Fruit fly (Drosophila melanogaster) whole organism, embryonic: ENCODE results near the gene Sc2.

Source experiments
- Adf1 ChIP-seq: fragments of 200-800 bp; sonication (Bioruptor generic); IDR thresholded peaks from 2 replicates; pipeline ENCODE4 v1.3.6; 2022; ENCODE audit warnings: missing biosample characterization, missing genetic modification characterization
- Aef1 ChIP-seq: fragments of 200-800 bp; sonication (Bioruptor generic); IDR thresholded peaks from 3 replicates; pipeline ENCODE4 v1.3.6; 2022; ENCODE audit warnings: missing biosample characterization, missing genetic modification characterization
- Asciz ChIP-seq: fragments of 200-800 bp; sonication (Bioruptor generic); optimal IDR thresholded peaks from 2 replicates; lab custom pipeline; 2017; ENCODE audit warnings: missing biosample characterization, mild to moderate bottlenecking, missing genetic modification characterization, missing genetic modification reagents
- Atf-2 ChIP-seq: fragments of 200-800 bp; sonication (Bioruptor generic); optimal IDR thresholded peaks from 2 replicates; lab custom pipeline; 2016; ENCODE audit warnings: missing biosample characterization, missing genetic modification characterization
- Atf6 ChIP-seq: fragments of 200-800 bp; sonication (Bioruptor generic); IDR thresholded peaks from 2 replicates; pipeline ENCODE4 v1.3.6; 2022; ENCODE audit warnings: missing biosample characterization, missing genetic modification characterization
- CG10274 ChIP-seq: fragments of 200-800 bp; sonication (Bioruptor generic); optimal IDR thresholded peaks from 3 replicates; lab custom pipeline; 2017; ENCODE audit warnings: missing biosample characterization, mild to moderate bottlenecking, missing genetic modification characterization
- CG12236 ChIP-seq: fragments of 200-800 bp; sonication (Bioruptor generic); optimal IDR thresholded peaks from 2 replicates; lab custom pipeline; 2016; ENCODE audit warnings: missing biosample characterization, missing genetic modification characterization
- CG12769 ChIP-seq: fragments of 200-800 bp; sonication (Bioruptor generic); optimal IDR thresholded peaks from 2 replicates; lab custom pipeline; 2019; ENCODE audit warnings: missing biosample characterization, mild to moderate bottlenecking, missing genetic modification characterization, moderate library complexity
- CG13123 ChIP-seq: fragments of 200-800 bp; sonication (Bioruptor generic); optimal IDR thresholded peaks from 2 replicates; lab custom pipeline; 2016; ENCODE audit warnings: missing biosample characterization, missing genetic modification characterization
- CG14860 ChIP-seq: fragments of 200-800 bp; sonication (Bioruptor generic); IDR thresholded peaks from 3 replicates; pipeline ENCODE4 v1.3.6; 2022; ENCODE audit warnings: missing biosample characterization, missing genetic modification characterization; ENCODE audit not compliant: partially characterized antibody
- CG17568 ChIP-seq: fragments of 200-800 bp; sonication (Bioruptor generic); optimal IDR thresholded peaks from 2 replicates; lab custom pipeline; 2018; ENCODE audit warnings: missing biosample characterization, mild to moderate bottlenecking, missing genetic modification characterization, moderate library complexity
- CG18262 ChIP-seq: fragments of 200-800 bp; optimal IDR thresholded peaks from 3 replicates; lab custom pipeline; 2019; ENCODE audit warnings: missing biosample characterization, mild to moderate bottlenecking, missing genetic modification characterization, moderate library complexity
- CG18764 ChIP-seq: fragments of 200-800 bp; sonication (Bioruptor generic); optimal IDR thresholded peaks from 3 replicates; lab custom pipeline; 2016; ENCODE audit warnings: missing biosample characterization, missing genetic modification characterization
- CG3281 ChIP-seq: fragments of 200-800 bp; sonication (Bioruptor generic); optimal IDR thresholded peaks from 3 replicates; lab custom pipeline; 2017; ENCODE audit warnings: missing biosample characterization, mild to moderate bottlenecking, missing genetic modification characterization
- CG34224 ChIP-seq: fragments of 200-800 bp; sonication (Bioruptor generic); IDR thresholded peaks from 3 replicates; pipeline ENCODE4 v1.3.6; 2022; ENCODE audit warnings: missing biosample characterization, missing genetic modification characterization; ENCODE audit not compliant: partially characterized antibody
- CG4820 ChIP-seq: fragments of 200-800 bp; sonication (Bioruptor generic); optimal IDR thresholded peaks from 3 replicates; lab custom pipeline; 2016; ENCODE audit warnings: missing biosample characterization, missing genetic modification characterization
- CG6683 ChIP-seq: fragments of 200-800 bp; sonication (Bioruptor generic); optimal IDR thresholded peaks from 2 replicates; lab custom pipeline; 2017; ENCODE audit warnings: missing biosample characterization, mild to moderate bottlenecking, missing genetic modification characterization, missing genetic modification reagents
- CG7786 ChIP-seq: fragments of 200-800 bp; sonication (Bioruptor generic); optimal IDR thresholded peaks from 2 replicates; lab custom pipeline; 2016; ENCODE audit warnings: missing biosample characterization, missing genetic modification characterization
- CG8281 ChIP-seq: fragments of 200-800 bp; sonication (Bioruptor generic); optimal IDR thresholded peaks from 2 replicates; lab custom pipeline; 2018; ENCODE audit warnings: missing biosample characterization, mild to moderate bottlenecking, missing genetic modification characterization, moderate library complexity
- CTCF ChIP-seq: fragments of 200-800 bp; sonication (Bioruptor generic); optimal IDR thresholded peaks from 2 replicates; lab custom pipeline; 2017; ENCODE audit warnings: missing biosample characterization, mild to moderate bottlenecking, missing genetic modification characterization, moderate library complexity
- D ChIP-seq, 2 experiments: fragments of 200-800 bp in 1 of 2; fragments of >200 bp in 1 of 2; sonication (Bioruptor generic) in 1 of 2; optimal IDR thresholded peaks; 2 replicates in 1 of 2; 3 replicates in 1 of 2; lab custom pipeline; 2017; ENCODE audit warnings: mild to moderate bottlenecking in 1 of 2, missing biosample characterization in 1 of 2, missing genetic modification characterization in 1 of 2, missing genetic modification reagents in 1 of 2
- Doc2 ChIP-seq: fragments of 200-800 bp; sonication (Bioruptor generic); IDR thresholded peaks from 2 replicates; pipeline ENCODE4 v1.3.6; 2022; ENCODE audit warnings: missing biosample characterization, missing genetic modification characterization
- E2f1 ChIP-seq: fragments of 200-800 bp; sonication (Bioruptor generic); IDR thresholded peaks from 2 replicates; pipeline ENCODE4 v1.3.6; 2022; ENCODE audit warnings: missing biosample characterization, missing genetic modification characterization
- ERR ChIP-seq: fragments of 200-800 bp; sonication (Bioruptor generic); optimal IDR thresholded peaks from 2 replicates; lab custom pipeline; 2016; ENCODE audit warnings: missing biosample characterization, missing genetic modification characterization
- Ets97D ChIP-seq: fragments of 200-800 bp; sonication (Bioruptor generic); optimal IDR thresholded peaks from 3 replicates; lab custom pipeline; 2016; ENCODE audit warnings: missing biosample characterization, missing genetic modification characterization
- Lpt ChIP-seq: fragments of >200 bp; optimal IDR thresholded peaks from 2 replicates; lab custom pipeline; 2018; ENCODE audit warnings: missing biosample characterization, missing genetic modification characterization
- MBD-R2 ChIP-seq: fragments of 200-800 bp; sonication (Bioruptor generic); IDR thresholded peaks from 2 replicates; pipeline ENCODE4 v1.3.6; 2022; ENCODE audit warnings: missing biosample characterization, missing genetic modification characterization
- Six4 ChIP-seq: fragments of 200-800 bp; sonication (Bioruptor generic); optimal IDR thresholded peaks from 2 replicates; lab custom pipeline; 2016; ENCODE audit warnings: missing biosample characterization, missing genetic modification characterization
- Xrp1 ChIP-seq: fragments of 200-800 bp; sonication (Bioruptor generic); IDR thresholded peaks from 2 replicates; pipeline ENCODE4 v1.3.6; 2022; ENCODE audit warnings: missing biosample characterization, missing genetic modification characterization
- al ChIP-seq: fragments of 200-800 bp; sonication (Bioruptor generic); IDR thresholded peaks from 2 replicates; pipeline ENCODE4 v1.3.6; 2022; ENCODE audit warnings: missing biosample characterization, missing genetic modification characterization
- ara ChIP-seq: fragments of 200-800 bp; sonication (Bioruptor generic); IDR thresholded peaks from 2 replicates; pipeline ENCODE4 v1.3.6; 2022; ENCODE audit warnings: missing biosample characterization, missing genetic modification characterization
- ase ChIP-seq: fragments of 200-800 bp; sonication (Bioruptor generic); IDR thresholded peaks from 3 replicates; pipeline ENCODE4 v1.3.6; 2022; ENCODE audit warnings: missing biosample characterization, missing genetic modification characterization
- btn ChIP-seq: fragments of 200-800 bp; sonication (Bioruptor generic); optimal IDR thresholded peaks from 2 replicates; lab custom pipeline; 2016; ENCODE audit warnings: missing biosample characterization, missing genetic modification characterization
- cas ChIP-seq: fragments of 200-800 bp; sonication (Bioruptor generic); IDR thresholded peaks from 2 replicates; pipeline ENCODE4 v1.3.6; 2022; ENCODE audit warnings: missing biosample characterization, missing genetic modification characterization
- danr ChIP-seq: fragments of 200-800 bp; sonication (Bioruptor generic); IDR thresholded peaks from 2 replicates; pipeline ENCODE4 v1.3.6; 2022; ENCODE audit warnings: missing biosample characterization, missing genetic modification characterization
- dm ChIP-seq: fragments of 200-800 bp; sonication (Bioruptor generic); optimal IDR thresholded peaks from 3 replicates; lab custom pipeline; 2016; ENCODE audit warnings: missing biosample characterization, missing genetic modification characterization
- dpn ChIP-seq, 2 experiments: fragments of 200-800 bp; sonication (Bioruptor generic); optimal IDR thresholded peaks; 3 replicates each; lab custom pipeline; 2016; ENCODE audit warnings: missing biosample characterization in 2 of 2, missing genetic modification characterization in 2 of 2
- ewg ChIP-seq: fragments of 200-800 bp; sonication (Bioruptor generic); optimal IDR thresholded peaks from 3 replicates; lab custom pipeline; 2017; ENCODE audit warnings: mild to moderate bottlenecking, missing biosample characterization, missing genetic modification reagents, missing genetic modification characterization
- exex ChIP-seq: fragments of 200-800 bp; sonication (Bioruptor generic); optimal IDR thresholded peaks from 4 replicates; lab custom pipeline; 2018; ENCODE audit warnings: missing biosample characterization, mild to moderate bottlenecking, missing genetic modification characterization, moderate library complexity
- gem ChIP-seq: fragments of 200-800 bp; sonication (Bioruptor generic); optimal IDR thresholded peaks from 2 replicates; lab custom pipeline; 2019; ENCODE audit warnings: missing biosample characterization, mild to moderate bottlenecking, missing genetic modification characterization, moderate library complexity
- hbn ChIP-seq: fragments of 200-800 bp; sonication (Bioruptor generic); IDR thresholded peaks from 2 replicates; pipeline ENCODE4 v1.3.6; 2022; ENCODE audit warnings: missing biosample characterization, missing genetic modification characterization; ENCODE audit not compliant: partially characterized antibody
- insv ChIP-seq, 2 experiments: fragments of 200-800 bp; sonication (Bioruptor generic); optimal IDR thresholded peaks; 3 replicates each; lab custom pipeline; 2016 to 2018; ENCODE audit warnings: missing biosample characterization in 2 of 2, missing genetic modification characterization in 2 of 2
- jigr1 ChIP-seq: fragments of 200-800 bp; sonication (Bioruptor generic); IDR thresholded peaks from 3 replicates; pipeline ENCODE4 v1.3.6; 2022; ENCODE audit warnings: missing biosample characterization, missing genetic modification characterization
- mam ChIP-seq: fragments of 200-800 bp; sonication (Bioruptor generic); optimal IDR thresholded peaks from 3 replicates; lab custom pipeline; 2016; ENCODE audit warnings: missing biosample characterization, missing genetic modification characterization
- p53 ChIP-seq: fragments of 200-800 bp; sonication (Bioruptor generic); optimal IDR thresholded peaks from 2 replicates; lab custom pipeline; 2016; ENCODE audit warnings: missing biosample characterization, missing genetic modification characterization
- phol ChIP-seq: fragments of 200-800 bp; sonication (Bioruptor generic); optimal IDR thresholded peaks from 3 replicates; lab custom pipeline; 2018; ENCODE audit warnings: missing biosample characterization, mild to moderate bottlenecking, missing genetic modification characterization, moderate library complexity
- prd ChIP-seq, 3 experiments: fragments of >200 bp in 2 of 3; fragments of 200-800 bp in 1 of 3; sonication (Bioruptor generic) in 1 of 3; optimal IDR thresholded peaks in 2 of 3; IDR thresholded peaks in 1 of 3; 2 replicates in 2 of 3; 3 replicates in 1 of 3; pipeline versions ENCODE4 v1.3.6 to Lab custom; 2017 to 2022; ENCODE audit warnings: missing biosample characterization in 1 of 3, missing genetic modification characterization in 1 of 3
- sim ChIP-seq: fragments of 200-800 bp; sonication (Bioruptor generic); IDR thresholded peaks from 2 replicates; pipeline ENCODE4 v1.3.6; 2022; ENCODE audit warnings: missing biosample characterization, missing genetic modification characterization
- tgo ChIP-seq: fragments of 200-800 bp; sonication (Bioruptor generic); IDR thresholded peaks from 3 replicates; pipeline ENCODE4 v1.3.6; 2022; ENCODE audit warnings: missing biosample characterization, missing genetic modification characterization
- tll ChIP-seq, 2 experiments: fragments of 200-800 bp in 1 of 2; fragments of >200 bp in 1 of 2; sonication (Bioruptor generic) in 1 of 2; optimal IDR thresholded peaks; 2 replicates each; lab custom pipeline; 2017 to 2019; ENCODE audit warnings: missing biosample characterization in 2 of 2, missing genetic modification characterization in 2 of 2, mild to moderate bottlenecking in 1 of 2, moderate library complexity in 1 of 2
- twi ChIP-seq: fragments of 200-800 bp; optimal IDR thresholded peaks from 2 replicates; lab custom pipeline; 2019; ENCODE audit warnings: missing biosample characterization, mild to moderate bottlenecking, missing genetic modification characterization, moderate library complexity
- unc-4 ChIP-seq: fragments of 200-800 bp; sonication (Bioruptor generic); IDR thresholded peaks from 2 replicates; pipeline ENCODE4 v1.3.6; 2022; ENCODE audit warnings: missing biosample characterization, missing genetic modification characterization; ENCODE audit not compliant: partially characterized antibody

Sc2 gene

dm6 chr3L:3905111-3905510, 1.8 kb downstream of the Sc2 start, which contains the start of gene ida (continued):
- no peak for TF ChIP-seq Doc2 (GFP tag; lab: Robert Waterston, UW)
- no peak for TF ChIP-seq gem (tag; lab: Kevin White, UChicago)
- TF ChIP-seq tgo (GFP tag; lab: Robert Waterston, UW) = no peak
- no peak for TF ChIP-seq CG8281 (tag; lab: Kevin White, UChicago)
- no peak for TF ChIP-seq p53 (GFP tag; lab: Kevin White, UChicago)
- TF ChIP-seq tll (GFP tag; optimal IDR thresholded peaks at IDR 0.05; lab: Kevin White, UChicago) = no peak
- no peak for TF ChIP-seq prd (optimal IDR thresholded peaks at IDR 0.05; lab: Kevin White, UChicago)
- TF ChIP-seq prd (GFP tag; IDR thresholded peaks at IDR 0.05; lab: Robert Waterston, UW) = no peak
- TF ChIP-seq cas (GFP tag; lab: Robert Waterston, UW) = no peak
- TF ChIP-seq Lpt (GFP tag; lab: Kevin White, UChicago) = no peak
- TF ChIP-seq ERR (GFP tag; lab: Kevin White, UChicago) = no peak
- TF ChIP-seq btn (GFP tag; lab: Kevin White, UChicago) = no peak
- TF ChIP-seq CG18764 (GFP tag; lab: Kevin White, UChicago) = no peak
- TF ChIP-seq CG4820 (GFP tag; lab: Kevin White, UChicago) = no peak
- peak; percentile 43 for TF ChIP-seq CG13123
- no peak for TF ChIP-seq hbn (GFP tag; lab: Robert Waterston, UW)
- no peak for TF ChIP-seq mam (GFP tag; lab: Kevin White, UChicago)
- no peak for TF ChIP-seq dpn (GFP tag; optimal IDR thresholded peaks at IDR 0.05; lab: Kevin White, UChicago)
- TF ChIP-seq CG3281 = no peak
- no peak for TF ChIP-seq Xrp1 (GFP tag; lab: Robert Waterston, UW)
- TF ChIP-seq CG14860 (GFP tag; lab: Robert Waterston, UW) = no peak
- TF ChIP-seq dm (GFP tag; lab: Kevin White, UChicago) = no peak
- TF ChIP-seq CG17568 = peak; percentile 11
- no peak for TF ChIP-seq D (optimal IDR thresholded peaks at IDR 0.05; lab: Kevin White, UChicago)
- no peak for TF ChIP-seq D (GFP tag; optimal IDR thresholded peaks at IDR 0.05; lab: Kevin White, UChicago)
- no peak for TF ChIP-seq Atf-2 (GFP tag; lab: Kevin White, UChicago)
- no peak for TF ChIP-seq al
- peak; percentile 19 for TF ChIP-seq exex
- TF ChIP-seq unc-4 (GFP tag; lab: Robert Waterston, UW) = no peak
- no peak for TF ChIP-seq Asciz (GFP tag; lab: Kevin White, UChicago)
- no peak for TF ChIP-seq sim (GFP tag; lab: Robert Waterston, UW)
- no peak for TF ChIP-seq ewg (GFP tag; lab: Kevin White, UChicago)
- TF ChIP-seq CG7786 (GFP tag; lab: Kevin White, UChicago) = no peak
- TF ChIP-seq insv (GFP tag; optimal IDR thresholded peaks at IDR 0.05; lab: Kevin White, UChicago) = no peak
- TF ChIP-seq CG6683 (GFP tag; lab: Kevin White, UChicago) = no peak
- no peak for TF ChIP-seq Adf1 (GFP tag; lab: Robert Waterston, UW)
- no peak for TF ChIP-seq ase (GFP tag; lab: Robert Waterston, UW)
- TF ChIP-seq Ets97D (GFP tag; lab: Kevin White, UChicago) = peak; percentile 84
- no peak for TF ChIP-seq CG12236 (GFP tag; lab: Kevin White, UChicago)
- TF ChIP-seq E2f1 (GFP tag; lab: Robert Waterston, UW) = no peak
- no peak for TF ChIP-seq Six4 (GFP tag; lab: Kevin White, UChicago)
- no peak for TF ChIP-seq jigr1 (GFP tag; lab: Robert Waterston, UW)
- TF ChIP-seq twi (tag; lab: Kevin White, UChicago) = no peak
- TF ChIP-seq danr = no peak
- no peak for TF ChIP-seq ara (GFP tag; lab: Robert Waterston, UW)
- no peak for TF ChIP-seq Aef1
- peak; percentile 31 for TF ChIP-seq phol (tag; lab: Kevin White, UChicago)
- peak; percentile 27 for TF ChIP-seq CG12769 (tag; lab: Kevin White, UChicago)
- no peak for TF ChIP-seq CG18262
- TF ChIP-seq MBD-R2 (GFP tag; lab: Robert Waterston, UW) = peak; percentile 91
- TF ChIP-seq CG34224 = peak; percentile 26; the same call in 1 of the 3 replicates
- no peak for TF ChIP-seq Atf6
- no peak for TF ChIP-seq CG10274 (GFP tag; lab: Kevin White, UChicago)
- peak; percentile 57 for TF ChIP-seq CTCF (GFP tag; lab: Kevin White, UChicago)
